Worm (Caenorhabditis elegans): ENCODE results near the gene Y53C12A.11.
A peak's percentile ranks its signal among the peaks of the same experiment; 100 is the strongest.

DNA sequence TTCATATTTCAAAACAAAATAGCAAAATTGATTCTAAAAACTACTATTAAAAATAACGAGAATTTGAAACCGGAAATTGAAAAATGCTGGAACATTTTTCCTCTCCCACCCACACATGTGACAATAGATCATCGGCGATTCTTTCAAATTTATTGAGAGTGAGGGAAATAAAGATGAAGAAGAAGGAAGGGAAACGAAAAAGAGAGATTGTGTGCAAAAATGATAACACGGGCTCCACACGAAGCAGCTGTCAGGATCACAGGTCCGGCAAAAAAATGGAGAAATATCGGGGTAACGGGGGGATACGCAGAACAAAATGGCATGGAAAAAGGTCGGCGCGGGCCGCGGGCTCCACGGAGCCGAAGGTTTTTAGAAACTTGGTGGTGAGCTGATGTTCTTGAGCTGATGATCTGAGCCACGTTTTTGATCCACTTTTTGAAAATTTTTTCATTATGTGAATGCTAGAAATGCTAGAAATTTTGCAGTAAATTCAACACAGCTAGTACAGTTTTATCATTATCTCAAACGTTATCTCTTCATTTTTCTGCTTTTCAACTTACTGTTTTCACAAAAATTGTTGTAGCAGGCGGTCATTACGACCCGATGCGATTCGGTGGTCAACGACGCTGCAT is 39.3 kb upstream of the Y53C12A.11 start, which contains the start of gene shk-1:
- TF ChIP-seq nhr-10 (tag; optimal IDR thresholded peaks at IDR 0.05) (no peak), alr-1 (tag; optimal IDR thresholded peaks at IDR 0.05) (no peak), unc-62 (GFP tag; optimal IDR thresholded peaks at IDR 0.05) (no peak), lin-13 (GFP tag; optimal IDR thresholded peaks at IDR 0.05) (no peak), snpc-4 (tag; optimal IDR thresholded peaks at IDR 0.05) (no peak), ama-1 (optimal IDR thresholded peaks at IDR 0.05) (no peak), zag-1 (tag; optimal IDR thresholded peaks at IDR 0.05) (no peak), ztf-11 (tag; optimal IDR thresholded peaks at IDR 0.05) (no peak), F13H6.1 (tag; optimal IDR thresholded peaks at IDR 0.05) (peak; percentile 57), elt-3 (tag; optimal IDR thresholded peaks at IDR 0.05) (no peak), ceh-82 (tag; optimal IDR thresholded peaks at IDR 0.05) (no peak), nhr-237 (tag; optimal IDR thresholded peaks at IDR 0.05) (no peak)
